Worm (Caenorhabditis elegans) whole organism, L1 larva: Measurements from ENCODE around the gene pha-4.

Source experiments
- alr-1 ChIP-seq: fragments of 200-800 bp; sonication (Bioruptor generic); optimal IDR thresholded peaks from 2 replicates; lab custom pipeline; 2018; ENCODE audit warnings: borderline replicate concordance, mild to moderate bottlenecking, missing genetic modification characterization, missing compliant biosample characterization
- ama-1 ChIP-seq: fragments of 150-350 bp; optimal IDR thresholded peaks from 2 replicates; lab custom pipeline; 2014
- fkh-8 ChIP-seq: sonication (generic microtip); optimal IDR thresholded peaks from 2 replicates; lab custom pipeline; 2016; ENCODE audit warnings: mild to moderate bottlenecking, missing genetic modification characterization, missing compliant biosample characterization
- jun-1 ChIP-seq: fragments of 150-350 bp; optimal IDR thresholded peaks from 2 replicates; lab custom pipeline; 2014; ENCODE audit warnings: missing biosample characterization, missing genetic modification reagents, missing genetic modification characterization
- lin-35 ChIP-seq, 2 experiments: fragments of 150-350 bp; optimal IDR thresholded peaks; 2 replicates each; lab custom pipeline; 2014; ENCODE audit warnings: missing biosample characterization in 2 of 2, missing genetic modification characterization in 2 of 2, missing genetic modification reagents in 2 of 2
- lin-39 ChIP-seq: fragments of 150-350 bp; optimal IDR thresholded peaks from 2 replicates; lab custom pipeline; 2014; ENCODE audit warnings: missing biosample characterization, missing genetic modification reagents, missing genetic modification characterization
- lsy-2 ChIP-seq, 2 experiments: fragments of 150-350 bp; optimal IDR thresholded peaks; 2 replicates each; lab custom pipeline; 2014; ENCODE audit warnings: missing biosample characterization in 2 of 2, missing genetic modification characterization in 2 of 2
- mdl-1 ChIP-seq, 2 experiments: fragments of 150-350 bp; optimal IDR thresholded peaks; 2 replicates each; lab custom pipeline; 2014 to 2017; ENCODE audit warnings: missing biosample characterization in 2 of 2, missing genetic modification characterization in 2 of 2, inconsistent platforms in 1 of 2
- nhr-237 ChIP-seq: fragments of 150-350 bp; optimal IDR thresholded peaks from 2 replicates; lab custom pipeline; 2014; ENCODE audit warnings: missing biosample characterization, missing genetic modification characterization
- skn-1 ChIP-seq: fragments of 150-350 bp; optimal IDR thresholded peaks from 2 replicates; lab custom pipeline; 2014; ENCODE audit warnings: missing biosample characterization, missing genetic modification characterization
- sox-4 ChIP-seq: sonication (generic microtip); optimal IDR thresholded peaks from 2 replicates; lab custom pipeline; 2016; ENCODE audit warnings: missing genetic modification characterization, missing compliant biosample characterization
- unc-130 ChIP-seq: fragments of 150-350 bp; optimal IDR thresholded peaks from 2 replicates; lab custom pipeline; 2017; ENCODE audit warnings: missing biosample characterization, missing genetic modification characterization, inconsistent platforms
- unc-62 ChIP-seq: fragments of 150-350 bp; optimal IDR thresholded peaks from 2 replicates; lab custom pipeline; 2014; ENCODE audit warnings: missing biosample characterization, missing genetic modification reagents, missing genetic modification characterization
- ztf-4 ChIP-seq: fragments of 150-350 bp; optimal IDR thresholded peaks from 2 replicates; lab custom pipeline; 2014; ENCODE audit warnings: missing biosample characterization, missing genetic modification characterization

DNA sequence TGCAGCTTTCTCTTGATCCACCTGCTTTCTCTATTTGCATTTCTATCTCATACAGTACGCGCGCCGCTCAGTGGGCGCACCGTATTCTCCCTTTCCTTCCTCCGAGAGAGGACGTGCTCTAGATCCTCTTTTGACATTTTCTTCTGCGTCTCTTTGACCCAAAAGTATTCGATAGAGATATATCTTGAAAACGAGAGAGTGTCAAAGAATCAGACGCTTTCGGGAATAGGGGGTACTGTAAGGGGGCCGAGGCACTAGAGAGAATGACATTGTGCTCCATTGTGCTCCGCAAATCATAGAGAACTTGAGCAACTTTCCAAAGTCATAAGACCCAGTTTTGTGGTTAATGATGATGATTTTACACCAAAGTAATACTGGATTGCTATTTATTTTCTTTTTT is 3.8 kb upstream of the pha-4 start:
- TF ChIP-seq ama-1 (lab: Kevin White, UChicago) (no peak), unc-62 (no peak), mdl-1 (tag; optimal IDR thresholded peaks at IDR 0.05; lab: Kevin White, UChicago) (peak in 1 of 2 experiments; percentile 25), ztf-4 (tag; lab: Kevin White, UChicago) (no peak), unc-130 (tag; lab: Kevin White, UChicago) (no peak), sox-4 (no peak), fkh-8 (tag; lab: Kevin White, UChicago) (no peak), nhr-237 (tag; lab: Kevin White, UChicago) (no peak), alr-1 (tag; lab: Kevin White, UChicago) (no peak), jun-1 (no peak), lin-35 (GFP tag; optimal IDR thresholded peaks at IDR 0.05; lab: Kevin White, UChicago) (no peak), skn-1 (tag; lab: Kevin White, UChicago) (no peak), lsy-2 (tag; optimal IDR thresholded peaks at IDR 0.05; lab: Kevin White, UChicago) (peak in 1 of 2 experiments; percentile 86), lin-39 (tag; lab: Kevin White, UChicago) (no peak)
